Worm (Caenorhabditis elegans) whole organism, L4/young adult: ENCODE data around the gene knl-3.

Experiments used
- W03F9.2 ChIP-seq: fragments of 150-350 bp; optimal IDR thresholded peaks from 2 replicates; lab custom pipeline; 2014; ENCODE audit warnings: missing biosample characterization, missing genetic modification characterization
- dao-5 ChIP-seq: sonication (generic microtip); optimal IDR thresholded peaks from 2 replicates; lab custom pipeline; 2016; ENCODE audit warnings: missing genotype, missing genetic modification characterization, moderate library complexity, missing compliant biosample characterization
- him-1 ChIP-seq: sonication (generic microtip); optimal IDR thresholded peaks from 2 replicates; lab custom pipeline; 2016; ENCODE audit warnings: missing genotype, missing genetic modification reagents, missing genetic modification characterization, missing compliant biosample characterization

ce11 chrV:1870515-1870940 lies 1.5 kb downstream of the knl-3 start:
- no peak for TF ChIP-seq W03F9.2 (tag; lab: Kevin White, UChicago)
- no peak for TF ChIP-seq him-1 (tag; lab: Kevin White, UChicago)
- TF ChIP-seq dao-5 (tag; lab: Kevin White, UChicago): no peak
